Fruit fly (Drosophila melanogaster): ENCODE data around the gene PlexB.

PlexB gene

DNA sequence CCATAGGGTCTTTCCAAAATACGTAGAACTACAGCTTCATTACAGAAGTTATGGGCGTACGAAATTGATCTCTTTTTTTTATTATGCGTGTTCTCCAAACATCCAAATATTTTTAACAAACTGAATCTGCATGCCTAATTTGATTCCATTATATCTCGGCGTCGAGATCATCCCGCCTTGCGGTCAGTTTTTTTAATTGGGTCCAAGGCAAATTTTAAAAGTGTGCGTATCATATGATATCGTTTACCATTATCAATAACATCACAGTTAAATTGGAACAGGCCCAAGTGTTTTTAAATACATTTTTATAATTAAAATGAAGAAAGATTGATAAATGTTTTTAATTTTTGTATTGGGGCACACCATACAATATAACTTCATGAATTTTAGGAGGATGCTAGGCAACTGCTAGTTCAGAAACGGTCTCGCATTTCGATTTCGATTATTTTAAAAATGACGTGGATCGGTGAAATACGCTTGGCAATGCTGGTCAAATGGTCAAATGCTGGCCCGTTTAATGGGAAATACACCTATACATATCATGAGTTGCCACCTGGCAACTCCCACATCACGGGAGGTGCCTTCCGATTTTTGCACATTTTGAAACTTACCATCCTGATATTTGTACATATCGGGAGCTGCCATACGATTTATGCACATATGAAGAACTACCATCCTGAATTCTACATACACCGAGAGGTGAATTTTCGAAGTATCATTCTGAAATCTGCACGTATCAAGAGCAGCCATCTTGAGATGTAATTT lies 24.8 kb upstream of the PlexB start:
- TF ChIP-seq Myb (GFP tag; optimal IDR thresholded peaks at IDR 0.05) (peak; percentile 41), Doc2 (GFP tag; IDR thresholded peaks at IDR 0.05) (no peak), CG9609 (GFP tag; optimal IDR thresholded peaks at IDR 0.05) (peak; percentile 6), CG30020 (tag; optimal IDR thresholded peaks at IDR 0.05) (peak; percentile 93), CG7745 (tag; optimal IDR thresholded peaks at IDR 0.05) (no peak), CG11723 (GFP tag; optimal IDR thresholded peaks at IDR 0.05) (peak; percentile 91), CG17568 (GFP tag; optimal IDR thresholded peaks at IDR 0.05) (peak; percentile 10), caup (GFP tag; optimal IDR thresholded peaks at IDR 0.05; ENCODE audit: severe bottlenecking) (peak; percentile 6), sens (GFP tag) (peak; percentile 39), vvl (GFP tag; IDR thresholded peaks at IDR 0.05) (peak; percentile 55; the same call in 1 of the 2 replicates), Dek (tag; optimal IDR thresholded peaks at IDR 0.05) (no peak), CTCF (GFP tag; optimal IDR thresholded peaks at IDR 0.05) (peak; percentile 85), CG2120 (GFP tag; optimal IDR thresholded peaks at IDR 0.05) (no peak), CG15601 (tag; optimal IDR thresholded peaks at IDR 0.05) (peak; percentile 5), Lhr (GFP tag; optimal IDR thresholded peaks at IDR 0.05) (peak; percentile 99), CG10543 (GFP tag; optimal IDR thresholded peaks at IDR 0.05) (peak; percentile 8), CG17802 (tag; optimal IDR thresholded peaks at IDR 0.05) (peak; percentile 82), CG11695 (GFP tag; IDR thresholded peaks at IDR 0.05) (no peak), HmgD (GFP tag; optimal IDR thresholded peaks at IDR 0.05) (peak; percentile 20), CG42726 (GFP tag; IDR thresholded peaks at IDR 0.05; ENCODE audit: partially characterized antibody) (no peak), CG14710 (tag; optimal IDR thresholded peaks at IDR 0.05) (no peak), HHEX (GFP tag; optimal IDR thresholded peaks at IDR 0.05) (no peak), hkb (optimal IDR thresholded peaks at IDR 0.05) (no peak), hkb (GFP tag; IDR thresholded peaks at IDR 0.05) (0 out of 2 replicates have a peak, but pooled peaks have one; percentile 18), CoRest (tag; optimal IDR thresholded peaks at IDR 0.05) (peak; percentile 25), CG17361 (GFP tag; IDR thresholded peaks at IDR 0.05) (no peak), CG13894 (tag; optimal IDR thresholded peaks at IDR 0.05) (peak; percentile 42), Hmr (GFP tag; optimal IDR thresholded peaks at IDR 0.05) (peak; percentile 93), trem (tag; optimal IDR thresholded peaks at IDR 0.05) (peak; percentile 98), Xbp1 (GFP tag; optimal IDR thresholded peaks at IDR 0.05) (peak; percentile 42), CG31365 (tag; optimal IDR thresholded peaks at IDR 0.05) (peak; percentile 13), CG2199 (GFP tag; IDR thresholded peaks at IDR 0.05) (0 out of 3 replicates have a peak, but pooled peaks have one; percentile 56), pita (GFP tag; optimal IDR thresholded peaks at IDR 0.05) (peak; percentile 90), gem (tag; optimal IDR thresholded peaks at IDR 0.05) (no peak), Nf-YB (GFP tag; optimal IDR thresholded peaks at IDR 0.05) (no peak), pho (GFP tag; optimal IDR thresholded peaks at IDR 0.05) (peak; percentile 28), pfk (GFP tag; optimal IDR thresholded peaks at IDR 0.05) (peak; percentile 15), CG15696 (tag; optimal IDR thresholded peaks at IDR 0.05) (peak; percentile 19), phol (tag; optimal IDR thresholded peaks at IDR 0.05) (peak; percentile 96), cas (GFP tag; IDR thresholded peaks at IDR 0.05) (no peak), pzg (GFP tag; optimal IDR thresholded peaks at IDR 0.05) (peak; percentile 78), CG33213 (GFP tag; optimal IDR thresholded peaks at IDR 0.05) (peak; percentile 85), kni (GFP tag; optimal IDR thresholded peaks at IDR 0.05) (peak; percentile 5), CG13424 (tag; optimal IDR thresholded peaks at IDR 0.05) (peak; percentile 23), Chrac-16 (GFP tag; optimal IDR thresholded peaks at IDR 0.05) (no peak), abd-A (tag; optimal IDR thresholded peaks at IDR 0.05) (peak; percentile 29), CG4360 (GFP tag; IDR thresholded peaks at IDR 0.05) (no peak), E2f2 (GFP tag; IDR thresholded peaks at IDR 0.05) (peak; percentile 21; the same call in 1 of the 2 replicates), lola (GFP tag; optimal IDR thresholded peaks at IDR 0.05) (peak in 1 of 3 experiments; percentile 51)
